Fruit fly (Drosophila melanogaster): Measurements from ENCODE around the gene CG34174.

CG34174 gene

DNA sequence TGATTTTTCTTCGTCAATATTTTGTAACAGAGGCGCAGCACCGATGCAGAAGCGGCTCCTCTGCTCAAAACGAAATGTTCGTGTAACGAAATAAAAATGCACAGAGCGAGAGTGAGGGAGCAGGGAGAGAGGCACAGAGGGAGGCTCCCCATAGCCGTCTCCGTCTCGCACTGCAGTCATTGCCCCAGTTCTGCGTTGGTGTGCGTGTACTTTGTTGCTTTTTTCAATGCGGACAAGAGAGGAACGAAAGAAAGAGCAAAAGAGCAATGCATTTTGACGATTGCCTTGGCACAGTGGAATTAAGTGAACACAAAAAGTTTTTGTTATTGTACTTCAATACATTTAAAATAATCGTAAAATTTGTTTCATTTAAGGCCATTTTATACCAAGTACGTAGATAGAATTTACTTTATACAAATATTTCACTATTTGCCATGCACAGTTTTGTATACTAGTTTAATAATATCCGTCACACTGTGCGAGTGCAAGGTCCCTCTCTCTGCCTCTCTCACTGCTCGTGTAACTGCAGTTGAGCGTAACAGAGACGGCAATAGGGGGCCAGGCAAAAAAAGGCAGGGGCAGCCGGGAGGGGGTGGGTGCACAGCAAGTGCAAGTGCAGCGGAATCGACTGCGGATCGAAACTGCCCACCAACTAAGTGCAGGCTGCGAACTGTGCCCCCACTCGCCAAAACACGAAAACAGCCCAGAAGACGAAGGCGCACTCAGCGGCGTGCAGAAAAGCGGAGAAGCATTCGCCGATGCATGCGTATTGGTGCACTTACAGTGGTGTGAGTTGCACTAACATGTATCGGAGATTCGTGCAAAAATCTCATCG is 11.8 kb upstream of the CG34174 start (continued):
- peak; percentile 98 to 99 for TF ChIP-seq chif (GFP tag; optimal IDR thresholded peaks at IDR 0.05)
- TF ChIP-seq zfh1 (GFP tag; IDR thresholded peaks at IDR 0.05), result peak; percentile 100
- peak; percentile 21; the same call in 1 of the 2 replicates for TF ChIP-seq ato (GFP tag; IDR thresholded peaks at IDR 0.05; ENCODE audit: partially characterized antibody)
- TF ChIP-seq lmd (GFP tag; IDR thresholded peaks at IDR 0.05), result peak; percentile 98
- TF ChIP-seq ham (GFP tag; IDR thresholded peaks at IDR 0.05), result 0 out of 2 replicates have a peak, but pooled peaks have one; percentile 35
- TF ChIP-seq ftz-f1 (GFP tag; optimal IDR thresholded peaks at IDR 0.05), result peak; percentile 83
- TF ChIP-seq CG9215 (GFP tag; IDR thresholded peaks at IDR 0.05), result peak; percentile 84
- peak; percentile 98 for TF ChIP-seq CG10209 (GFP tag; optimal IDR thresholded peaks at IDR 0.05)
- peak; percentile 97 for TF ChIP-seq CG17568 (GFP tag; optimal IDR thresholded peaks at IDR 0.05)
- peak; percentile 62 for TF ChIP-seq yki (optimal IDR thresholded peaks at IDR 0.05)
- TF ChIP-seq D19B (GFP tag; optimal IDR thresholded peaks at IDR 0.05), result peak; percentile 17
- peak; percentile 59 for TF ChIP-seq schlank (tag; optimal IDR thresholded peaks at IDR 0.05)
- TF ChIP-seq CG12659 (GFP tag; optimal IDR thresholded peaks at IDR 0.05), result peak; percentile 97
- peak; percentile 80 for TF ChIP-seq CG3281 (GFP tag; optimal IDR thresholded peaks at IDR 0.05)
- peak; percentile 99 for TF ChIP-seq gt (GFP tag; IDR thresholded peaks at IDR 0.05)
- TF ChIP-seq CG9437 (GFP tag; optimal IDR thresholded peaks at IDR 0.05), result peak; percentile 94
- peak; percentile 98 for TF ChIP-seq CG16815 (GFP tag; optimal IDR thresholded peaks at IDR 0.05)
- peak; percentile 87 for TF ChIP-seq CG6854 (GFP tag; optimal IDR thresholded peaks at IDR 0.05)
- peak; percentile 75 for TF ChIP-seq fu2 (GFP tag; optimal IDR thresholded peaks at IDR 0.05)
- peak; percentile 95 for TF ChIP-seq CG18599 (GFP tag; optimal IDR thresholded peaks at IDR 0.05)
- peak; percentile 99 for TF ChIP-seq CG11093 (GFP tag; IDR thresholded peaks at IDR 0.05)
- TF ChIP-seq Hr39 (optimal IDR thresholded peaks at IDR 0.05), result no peak
- TF ChIP-seq wor (GFP tag; IDR thresholded peaks at IDR 0.05), result peak; percentile 99
- peak; percentile 89 for TF ChIP-seq CG3847 (GFP tag; IDR thresholded peaks at IDR 0.05)
- TF ChIP-seq rib (GFP tag; IDR thresholded peaks at IDR 0.05), result peak; percentile 47; the same call in 1 of the 2 replicates
- TF ChIP-seq sc (optimal IDR thresholded peaks at IDR 0.05), result no peak
- peak; percentile 100 for TF ChIP-seq sc (GFP tag; optimal IDR thresholded peaks at IDR 0.05)
- peak; percentile 96 for TF ChIP-seq CG11398 (GFP tag; optimal IDR thresholded peaks at IDR 0.05)
- TF ChIP-seq ac (GFP tag; optimal IDR thresholded peaks at IDR 0.05), result peak; percentile 99
- TF ChIP-seq Six4 (GFP tag; optimal IDR thresholded peaks at IDR 0.05), result peak; percentile 99
- peak; percentile 3 for TF ChIP-seq zf30C (GFP tag; optimal IDR thresholded peaks at IDR 0.05)
- peak; percentile 97 for TF ChIP-seq Optix (GFP tag; IDR thresholded peaks at IDR 0.05)
- TF ChIP-seq Vsx1 (GFP tag; optimal IDR thresholded peaks at IDR 0.05), result peak; percentile 96
- TF ChIP-seq Med (GFP tag), result peak; percentile 99
- peak; percentile 98 for TF ChIP-seq D19A (tag; optimal IDR thresholded peaks at IDR 0.05)
- peak; percentile 98 for TF ChIP-seq nau (GFP tag; optimal IDR thresholded peaks at IDR 0.05)
- TF ChIP-seq CG10274 (GFP tag; optimal IDR thresholded peaks at IDR 0.05), result peak; percentile 83
- TF ChIP-seq Max (GFP tag; optimal IDR thresholded peaks at IDR 0.05), result peak; percentile 98
- peak; percentile 96 for TF ChIP-seq kni (GFP tag; optimal IDR thresholded peaks at IDR 0.05)
- peak; percentile 64 for TF ChIP-seq Dip2 (GFP tag; IDR thresholded peaks at IDR 0.05)
- TF ChIP-seq vvl (GFP tag; IDR thresholded peaks at IDR 0.05), result peak; percentile 100
- peak; percentile 100 for TF ChIP-seq CG2712 (tag; optimal IDR thresholded peaks at IDR 0.05)
- peak; percentile 98 for TF ChIP-seq CG4617 (GFP tag; optimal IDR thresholded peaks at IDR 0.05; ENCODE audit: borderline replicate concordance)
- peak; percentile 98 for TF ChIP-seq row (GFP tag; IDR thresholded peaks at IDR 0.05)
- TF ChIP-seq CG33557 (GFP tag; optimal IDR thresholded peaks at IDR 0.05), result peak; percentile 99
- TF ChIP-seq CG13775 (GFP tag; optimal IDR thresholded peaks at IDR 0.05), result peak; percentile 97
- TF ChIP-seq sim (GFP tag; IDR thresholded peaks at IDR 0.05), result peak; percentile 99
- TF ChIP-seq Awh (GFP tag; IDR thresholded peaks at IDR 0.05), result peak; percentile 100
- no peak for TF ChIP-seq hkb (optimal IDR thresholded peaks at IDR 0.05)
- TF ChIP-seq hkb (GFP tag; IDR thresholded peaks at IDR 0.05), result peak; percentile 99

All from whole organism, embryonic.